Fruit fly (Drosophila melanogaster) whole organism, embryonic: ENCODE data around the gene CG15570.

Source experiments
- CG1024 ChIP-seq: fragments of 200-800 bp; sonication (Bioruptor generic); IDR thresholded peaks from 2 replicates; pipeline ENCODE4 v1.3.6; 2022; ENCODE audit warnings: missing biosample characterization, missing genetic modification characterization
- CG10274 ChIP-seq: fragments of 200-800 bp; sonication (Bioruptor generic); optimal IDR thresholded peaks from 3 replicates; lab custom pipeline; 2017; ENCODE audit warnings: missing biosample characterization, mild to moderate bottlenecking, missing genetic modification characterization
- CG10543 ChIP-seq: fragments of 200-800 bp; sonication (Bioruptor generic); optimal IDR thresholded peaks from 3 replicates; lab custom pipeline; 2017; ENCODE audit warnings: missing biosample characterization, mild to moderate bottlenecking, missing genetic modification characterization, moderate library complexity
- CG10959 ChIP-seq: fragments of 200-800 bp; sonication (Bioruptor generic); IDR thresholded peaks from 2 replicates; pipeline ENCODE4 v1.3.6; 2022; ENCODE audit warnings: missing biosample characterization, missing genetic modification characterization
- CG11093 ChIP-seq: fragments of 200-800 bp; sonication (Bioruptor generic); IDR thresholded peaks from 3 replicates; pipeline ENCODE4 v1.3.6; 2022; ENCODE audit warnings: missing biosample characterization, missing genetic modification characterization
- CG11398 ChIP-seq: fragments of 200-800 bp; sonication (Bioruptor generic); optimal IDR thresholded peaks from 2 replicates; lab custom pipeline; 2016; ENCODE audit warnings: missing biosample characterization, missing genetic modification characterization
- CG12744 ChIP-seq: fragments of 200-800 bp; sonication (Bioruptor generic); optimal IDR thresholded peaks from 2 replicates; lab custom pipeline; 2016; ENCODE audit warnings: missing biosample characterization, missing genetic modification characterization
- CG13123 ChIP-seq: fragments of 200-800 bp; sonication (Bioruptor generic); optimal IDR thresholded peaks from 2 replicates; lab custom pipeline; 2016; ENCODE audit warnings: missing biosample characterization, missing genetic modification characterization
- CG14050 ChIP-seq: fragments of 200-800 bp; sonication (Bioruptor generic); IDR thresholded peaks from 3 replicates; pipeline ENCODE4 v1.3.6; 2022; ENCODE audit warnings: missing biosample characterization, missing genetic modification characterization
- CG14710 ChIP-seq: fragments of 200-800 bp; sonication (Bioruptor generic); optimal IDR thresholded peaks from 3 replicates; lab custom pipeline; 2019; ENCODE audit warnings: missing biosample characterization, mild to moderate bottlenecking, missing genetic modification characterization, moderate library complexity
- CG15011 ChIP-seq: fragments of 200-800 bp; sonication (Bioruptor generic); optimal IDR thresholded peaks from 3 replicates; lab custom pipeline; 2018; ENCODE audit warnings: missing biosample characterization, mild to moderate bottlenecking, missing genetic modification characterization
- CG15073 ChIP-seq: fragments of 200-800 bp; sonication (Bioruptor generic); optimal IDR thresholded peaks from 2 replicates; lab custom pipeline; 2016; ENCODE audit warnings: missing biosample characterization, missing genetic modification characterization
- CG1529 ChIP-seq: fragments of 200-800 bp; sonication (Bioruptor generic); optimal IDR thresholded peaks from 3 replicates; lab custom pipeline; 2018; ENCODE audit warnings: missing biosample characterization, missing genetic modification characterization
- CG17186 ChIP-seq: fragments of 200-800 bp; sonication (Bioruptor generic); optimal IDR thresholded peaks from 3 replicates; lab custom pipeline; 2017; ENCODE audit warnings: missing biosample characterization, missing genetic modification reagents, missing genetic modification characterization
- CG17912 ChIP-seq: fragments of 200-800 bp; sonication (Bioruptor generic); optimal IDR thresholded peaks from 2 replicates; lab custom pipeline; 2018; ENCODE audit warnings: missing biosample characterization, mild to moderate bottlenecking, missing genetic modification characterization
- CG18011 ChIP-seq: fragments of 200-800 bp; sonication (Bioruptor generic); optimal IDR thresholded peaks from 2 replicates; lab custom pipeline; 2017; ENCODE audit warnings: missing biosample characterization, missing genetic modification characterization, mild to moderate bottlenecking, moderate library complexity, missing genotype
- CG18476 ChIP-seq: fragments of 200-800 bp; sonication (Bioruptor generic); optimal IDR thresholded peaks from 2 replicates; lab custom pipeline; 2016; ENCODE audit warnings: missing biosample characterization, mild to moderate bottlenecking, missing genetic modification characterization
- CG31224 ChIP-seq: fragments of 200-800 bp; sonication (Bioruptor generic); IDR thresholded peaks from 2 replicates; pipeline ENCODE4 v1.3.6; 2022; ENCODE audit warnings: missing biosample characterization, missing genetic modification characterization
- CG3281 ChIP-seq: fragments of 200-800 bp; sonication (Bioruptor generic); optimal IDR thresholded peaks from 3 replicates; lab custom pipeline; 2017; ENCODE audit warnings: missing biosample characterization, mild to moderate bottlenecking, missing genetic modification characterization
- CG3995 ChIP-seq: fragments of 200-800 bp; sonication (Bioruptor generic); optimal IDR thresholded peaks from 3 replicates; lab custom pipeline; 2016; ENCODE audit warnings: missing biosample characterization, missing genetic modification characterization
- CG4282 ChIP-seq: fragments of 200-800 bp; sonication (Bioruptor generic); optimal IDR thresholded peaks from 2 replicates; lab custom pipeline; 2016; ENCODE audit warnings: missing biosample characterization, missing genetic modification characterization
- CG4730 ChIP-seq: fragments of 200-800 bp; sonication (Bioruptor generic); IDR thresholded peaks from 2 replicates; pipeline ENCODE4 v1.3.6; 2022; ENCODE audit warnings: missing biosample characterization, missing genetic modification characterization
- CG5180 ChIP-seq: fragments of 200-800 bp; sonication (Bioruptor generic); optimal IDR thresholded peaks from 3 replicates; lab custom pipeline; 2017; ENCODE audit warnings: missing biosample characterization, missing genetic modification characterization, mild to moderate bottlenecking, moderate library complexity, missing genetic modification reagents
- CG6175 ChIP-seq: fragments of 200-800 bp; sonication (Bioruptor generic); IDR thresholded peaks from 3 replicates; pipeline ENCODE4 v1.3.6; 2022; ENCODE audit warnings: missing biosample characterization, missing genetic modification characterization
- CG6254 ChIP-seq: fragments of 200-800 bp; sonication (Bioruptor generic); optimal IDR thresholded peaks from 3 replicates; lab custom pipeline; 2017; ENCODE audit warnings: mild to moderate bottlenecking, missing biosample characterization, missing genetic modification reagents, missing genetic modification characterization
- CG6683 ChIP-seq: fragments of 200-800 bp; sonication (Bioruptor generic); optimal IDR thresholded peaks from 2 replicates; lab custom pipeline; 2017; ENCODE audit warnings: missing biosample characterization, mild to moderate bottlenecking, missing genetic modification characterization, missing genetic modification reagents
- CG6689 ChIP-seq: fragments of 200-800 bp; sonication (Bioruptor generic); IDR thresholded peaks from 2 replicates; pipeline ENCODE4 v1.3.6; 2022; ENCODE audit warnings: missing biosample characterization, missing genetic modification characterization
- CG7839 ChIP-seq: fragments of 200-800 bp; sonication (Bioruptor generic); optimal IDR thresholded peaks from 3 replicates; lab custom pipeline; 2018; ENCODE audit warnings: missing biosample characterization, mild to moderate bottlenecking, missing genetic modification characterization, moderate library complexity
- CG7928 ChIP-seq: fragments of 200-800 bp; sonication (Bioruptor generic); optimal IDR thresholded peaks from 2 replicates; lab custom pipeline; 2017; ENCODE audit warnings: missing biosample characterization, mild to moderate bottlenecking, missing genetic modification characterization
- CG8359 ChIP-seq: fragments of 200-800 bp; sonication (Bioruptor generic); optimal IDR thresholded peaks from 2 replicates; lab custom pipeline; 2017; ENCODE audit warnings: missing biosample characterization, mild to moderate bottlenecking, missing genetic modification characterization, borderline replicate concordance
- CG8944 ChIP-seq: fragments of 200-800 bp; sonication (Bioruptor generic); optimal IDR thresholded peaks from 3 replicates; lab custom pipeline; 2016; ENCODE audit warnings: missing biosample characterization, missing genetic modification characterization
- Dfd ChIP-seq, 2 experiments: fragments of >200 bp; optimal IDR thresholded peaks; 2 replicates each; lab custom pipeline; 2017; ENCODE audit warnings: missing biosample characterization in 2 of 2, missing genetic modification characterization in 2 of 2
- Doc2 ChIP-seq: fragments of 200-800 bp; sonication (Bioruptor generic); IDR thresholded peaks from 2 replicates; pipeline ENCODE4 v1.3.6; 2022; ENCODE audit warnings: missing biosample characterization, missing genetic modification characterization
- ERR ChIP-seq: fragments of 200-800 bp; sonication (Bioruptor generic); optimal IDR thresholded peaks from 2 replicates; lab custom pipeline; 2016; ENCODE audit warnings: missing biosample characterization, missing genetic modification characterization
- Fer2 ChIP-seq: fragments of 200-800 bp; sonication (Bioruptor generic); optimal IDR thresholded peaks from 2 replicates; lab custom pipeline; 2018; ENCODE audit warnings: missing biosample characterization, mild to moderate bottlenecking, missing genetic modification characterization, moderate library complexity
- Gsc ChIP-seq: fragments of 200-800 bp; sonication (Bioruptor generic); IDR thresholded peaks from 2 replicates; pipeline ENCODE4 v1.3.6; 2022; ENCODE audit warnings: missing biosample characterization, missing genetic modification characterization
- H15 ChIP-seq: fragments of 200-800 bp; sonication (Bioruptor generic); IDR thresholded peaks from 3 replicates; pipeline ENCODE4 v1.3.6; 2022; ENCODE audit warnings: missing biosample characterization, missing genetic modification characterization
- Hr39 ChIP-seq: fragments of >200 bp; optimal IDR thresholded peaks from 2 replicates; lab custom pipeline; 2017
- MBD-R2 ChIP-seq: fragments of 200-800 bp; sonication (Bioruptor generic); IDR thresholded peaks from 2 replicates; pipeline ENCODE4 v1.3.6; 2022; ENCODE audit warnings: missing biosample characterization, missing genetic modification characterization
- NfI ChIP-seq: fragments of 200-800 bp; sonication (Bioruptor generic); optimal IDR thresholded peaks from 3 replicates; lab custom pipeline; 2018; ENCODE audit warnings: missing biosample characterization, mild to moderate bottlenecking, missing genetic modification characterization, moderate library complexity
- Sox102F ChIP-seq: fragments of 200-800 bp; sonication (Bioruptor generic); optimal IDR thresholded peaks from 2 replicates; lab custom pipeline; 2018; ENCODE audit warnings: missing biosample characterization, mild to moderate bottlenecking, missing genetic modification characterization, moderate library complexity
- Xrp1 ChIP-seq: fragments of 200-800 bp; sonication (Bioruptor generic); IDR thresholded peaks from 2 replicates; pipeline ENCODE4 v1.3.6; 2022; ENCODE audit warnings: missing biosample characterization, missing genetic modification characterization
- btn ChIP-seq: fragments of 200-800 bp; sonication (Bioruptor generic); optimal IDR thresholded peaks from 2 replicates; lab custom pipeline; 2016; ENCODE audit warnings: missing biosample characterization, missing genetic modification characterization
- disco-r ChIP-seq: fragments of 200-800 bp; sonication (Bioruptor generic); optimal IDR thresholded peaks from 2 replicates; lab custom pipeline; 2016; ENCODE audit warnings: missing biosample characterization, missing genetic modification characterization
- esg ChIP-seq: fragments of 200-800 bp; sonication (Bioruptor generic); conservative IDR thresholded peaks from 2 replicates; pipeline ENCODE4 v1.3.6; 2022; ENCODE audit warnings: missing biosample characterization, missing genetic modification characterization
- fu2 ChIP-seq: fragments of 200-800 bp; sonication (Bioruptor generic); optimal IDR thresholded peaks from 2 replicates; lab custom pipeline; 2016; ENCODE audit warnings: missing biosample characterization, missing genetic modification characterization
- lola ChIP-seq, 3 experiments: fragments of >200 bp in 2 of 3; fragments of 200-800 bp in 1 of 3; sonication (Bioruptor generic) in 1 of 3; optimal IDR thresholded peaks; 2 replicates each; lab custom pipeline; 2017 to 2019; ENCODE audit warnings: missing biosample characterization in 3 of 3, missing genetic modification characterization in 3 of 3, mild to moderate bottlenecking in 1 of 3, moderate library complexity in 1 of 3
- scrt ChIP-seq: fragments of 200-800 bp; sonication (Bioruptor generic); optimal IDR thresholded peaks from 2 replicates; lab custom pipeline; 2018; ENCODE audit warnings: missing biosample characterization, mild to moderate bottlenecking, missing genetic modification characterization, moderate library complexity
- sd ChIP-seq: fragments of 200-800 bp; sonication (Bioruptor generic); optimal IDR thresholded peaks from 3 replicates; lab custom pipeline; 2018; ENCODE audit warnings: missing biosample characterization, mild to moderate bottlenecking, missing genetic modification characterization, moderate library complexity
- usp ChIP-seq: fragments of >200 bp; optimal IDR thresholded peaks from 2 replicates; lab custom pipeline; 2017; ENCODE audit warnings: missing biosample characterization, missing genetic modification characterization
- wdn ChIP-seq: fragments of 200-800 bp; sonication (Bioruptor generic); IDR thresholded peaks from 2 replicates; pipeline ENCODE4 v1.3.6; 2022; ENCODE audit warnings: missing biosample characterization, missing genetic modification characterization
- zf30C ChIP-seq: fragments of 200-800 bp; sonication (Bioruptor generic); optimal IDR thresholded peaks from 3 replicates; lab custom pipeline; 2018; ENCODE audit warnings: missing biosample characterization, mild to moderate bottlenecking, missing genetic modification characterization

The CG15570 gene

DNA sequence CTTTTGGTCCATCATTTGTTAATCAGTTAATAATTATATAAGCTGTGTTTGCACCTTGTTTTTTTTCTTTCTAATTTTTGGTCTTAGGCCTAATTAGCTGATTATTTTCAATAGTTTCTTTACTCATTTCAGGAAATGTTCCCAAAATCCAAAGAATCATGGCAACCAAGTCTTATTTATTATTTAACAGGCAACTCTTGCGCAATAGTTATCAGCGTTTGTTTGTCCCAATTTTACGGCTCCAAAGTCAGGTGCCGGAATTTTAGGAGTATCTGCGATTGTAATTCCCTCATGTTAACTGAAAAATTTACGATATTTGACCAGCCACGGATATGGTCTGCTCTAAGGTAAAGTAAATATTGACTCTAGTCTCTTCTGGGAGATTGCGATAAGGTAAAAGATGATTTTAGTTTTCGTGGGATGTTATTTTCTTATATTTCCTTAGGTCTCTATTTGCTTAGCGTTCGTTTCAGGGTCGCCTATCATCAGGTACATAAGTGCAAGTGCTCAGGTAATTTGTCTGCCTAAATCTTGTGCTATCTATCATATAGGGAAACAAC, 15.7 kb upstream of the CG15570 start (continued):
- peak; percentile 52 for TF ChIP-seq CG5180
- peak; percentile 4 for TF ChIP-seq CG7928
- no peak for TF ChIP-seq CG10274 (GFP tag; lab: Kevin White, UChicago)
- TF ChIP-seq CG4282 (GFP tag; lab: Kevin White, UChicago): no peak
- no peak for TF ChIP-seq fu2 (GFP tag; lab: Kevin White, UChicago)
- no peak for TF ChIP-seq CG1024
- TF ChIP-seq CG14050 (GFP tag; lab: Robert Waterston, UW): no peak
- no peak for TF ChIP-seq CG8944
- no peak for TF ChIP-seq CG15073 (GFP tag; lab: Kevin White, UChicago)
- TF ChIP-seq H15: no peak
- peak; percentile 63 for TF ChIP-seq sd (tag; lab: Kevin White, UChicago)
- TF ChIP-seq ERR (GFP tag; lab: Kevin White, UChicago): no peak
- TF ChIP-seq CG13123 (GFP tag; lab: Kevin White, UChicago): no peak
- TF ChIP-seq CG31224 (GFP tag; lab: Robert Waterston, UW): no peak
- no peak for TF ChIP-seq Gsc (GFP tag; lab: Robert Waterston, UW)
- TF ChIP-seq Xrp1: peak; percentile 55
- no peak for TF ChIP-seq esg
- peak; percentile 26 for TF ChIP-seq disco-r (GFP tag; lab: Kevin White, UChicago)
- no peak for TF ChIP-seq CG10959 (GFP tag; lab: Robert Waterston, UW)
- peak; percentile 7 for TF ChIP-seq CG6683
- no peak for TF ChIP-seq CG4730 (GFP tag; lab: Robert Waterston, UW)
- peak; percentile 30 for TF ChIP-seq CG14710 (tag; lab: Kevin White, UChicago)
- peak; percentile 72 for TF ChIP-seq CG3281
- TF ChIP-seq CG17186 (GFP tag; lab: Kevin White, UChicago): no peak
- TF ChIP-seq Hr39: no peak
- TF ChIP-seq scrt (GFP tag; lab: Kevin White, UChicago): peak; percentile 54
- TF ChIP-seq CG10543: peak; percentile 43
- TF ChIP-seq CG11093 (GFP tag; lab: Robert Waterston, UW): no peak
- peak in 1 of 3 experiments; percentile 42 for TF ChIP-seq lola (GFP tag; optimal IDR thresholded peaks at IDR 0.05; lab: Kevin White, UChicago)
- TF ChIP-seq CG17912: no peak
- no peak for TF ChIP-seq Sox102F (GFP tag; lab: Kevin White, UChicago)
- no peak for TF ChIP-seq CG18011 (GFP tag; lab: Kevin White, UChicago)
- TF ChIP-seq CG6175 (GFP tag; lab: Robert Waterston, UW): no peak
- TF ChIP-seq CG3995 (GFP tag; lab: Kevin White, UChicago): no peak
- TF ChIP-seq NfI (GFP tag; lab: Kevin White, UChicago): no peak
- peak; percentile 16 for TF ChIP-seq CG6254
- TF ChIP-seq CG1529 (GFP tag; lab: Kevin White, UChicago): peak; percentile 32
- no peak for TF ChIP-seq wdn (GFP tag; lab: Robert Waterston, UW)
- TF ChIP-seq usp (GFP tag; lab: Kevin White, UChicago): no peak
- TF ChIP-seq Dfd (GFP tag; optimal IDR thresholded peaks at IDR 0.05; lab: Kevin White, UChicago): no peak
- peak; percentile 46 for TF ChIP-seq CG15011 (GFP tag; lab: Kevin White, UChicago)
- peak; percentile 11 for TF ChIP-seq Fer2 (tag; lab: Kevin White, UChicago)
- no peak for TF ChIP-seq CG11398 (GFP tag; lab: Kevin White, UChicago)
- TF ChIP-seq btn (GFP tag; lab: Kevin White, UChicago): no peak
- no peak for TF ChIP-seq zf30C
- TF ChIP-seq CG12744 (GFP tag; lab: Kevin White, UChicago): peak; percentile 6
- TF ChIP-seq CG18476 (GFP tag; lab: Kevin White, UChicago): peak; percentile 19
- TF ChIP-seq Doc2 (GFP tag; lab: Robert Waterston, UW): no peak
- TF ChIP-seq CG8359: no peak
- peak; percentile 12 for TF ChIP-seq CG7839 (tag; lab: Kevin White, UChicago)
- no peak for TF ChIP-seq CG6689 (GFP tag; lab: Robert Waterston, UW)
- TF ChIP-seq MBD-R2 (GFP tag; lab: Robert Waterston, UW): no peak
